Worm (Caenorhabditis elegans) whole organism, L4/young adult: ENCODE results near the gene F32D8.15.

Experiments
- dao-5 ChIP-seq: sonication (generic microtip); optimal IDR thresholded peaks from 2 replicates; lab custom pipeline; 2016; ENCODE audit warnings: missing genotype, missing genetic modification characterization, moderate library complexity, missing compliant biosample characterization
- him-1 ChIP-seq: sonication (generic microtip); optimal IDR thresholded peaks from 2 replicates; lab custom pipeline; 2016; ENCODE audit warnings: missing genotype, missing genetic modification reagents, missing genetic modification characterization, missing compliant biosample characterization

DNA sequence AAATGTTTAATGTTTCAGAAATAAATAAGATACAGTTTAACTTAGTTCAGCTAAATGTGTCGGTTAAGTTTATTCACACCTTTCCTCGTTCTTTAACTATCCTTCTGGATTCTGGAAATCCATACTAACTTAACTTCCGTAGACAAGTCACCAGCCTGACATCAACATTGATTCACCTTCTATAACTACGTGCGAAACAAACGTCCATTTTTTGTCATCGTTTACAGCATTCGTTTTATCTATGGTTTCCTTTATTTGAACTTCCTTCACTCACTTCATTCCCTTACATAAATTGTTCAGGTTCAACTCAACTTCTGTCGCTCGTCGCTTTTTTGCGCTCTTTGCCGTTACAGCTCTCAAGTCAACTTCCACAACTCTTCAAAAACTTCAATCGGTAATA lies 37.3 kb downstream of the F32D8.15 start, which contains the start of gene F17C11.26:
- TF ChIP-seq him-1 (tag; lab: Kevin White, UChicago) (no peak), dao-5 (no peak)
